Fruit fly (Drosophila melanogaster) whole organism, embryonic: ENCODE results near the gene CG17959.

Source experiments
- Atf3 ChIP-seq: fragments of 200-800 bp; sonication (Bioruptor generic); optimal IDR thresholded peaks from 3 replicates; lab custom pipeline; 2016; ENCODE audit warnings: missing biosample characterization, missing genetic modification characterization
- C15 ChIP-seq: fragments of 200-800 bp; sonication (Bioruptor generic); IDR thresholded peaks from 3 replicates; pipeline ENCODE4 v1.3.6; 2022; ENCODE audit warnings: missing biosample characterization, missing genetic modification characterization
- CG10979 ChIP-seq: fragments of 200-800 bp; sonication (Bioruptor generic); optimal IDR thresholded peaks from 2 replicates; lab custom pipeline; 2018; ENCODE audit warnings: missing biosample characterization, mild to moderate bottlenecking, missing genetic modification characterization, moderate library complexity
- CG11695 ChIP-seq: fragments of 200-800 bp; sonication (Bioruptor generic); IDR thresholded peaks from 3 replicates; pipeline ENCODE4 v1.3.6; 2022; ENCODE audit warnings: missing biosample characterization, missing genetic modification characterization
- CG1233 ChIP-seq: fragments of 200-800 bp; sonication (Bioruptor generic); optimal IDR thresholded peaks from 4 replicates; lab custom pipeline; 2018; ENCODE audit warnings: missing biosample characterization, mild to moderate bottlenecking, missing genetic modification characterization
- CG12744 ChIP-seq: fragments of 200-800 bp; sonication (Bioruptor generic); optimal IDR thresholded peaks from 2 replicates; lab custom pipeline; 2016; ENCODE audit warnings: missing biosample characterization, missing genetic modification characterization
- CG13775 ChIP-seq: fragments of 200-800 bp; sonication (Bioruptor generic); optimal IDR thresholded peaks from 3 replicates; lab custom pipeline; 2017; ENCODE audit warnings: missing biosample characterization, mild to moderate bottlenecking, missing genetic modification characterization
- CG15696 ChIP-seq: fragments of 200-800 bp; sonication (Bioruptor generic); optimal IDR thresholded peaks from 2 replicates; lab custom pipeline; 2019; ENCODE audit warnings: missing biosample characterization, mild to moderate bottlenecking, missing genetic modification characterization, moderate library complexity
- CG2202 ChIP-seq: fragments of 200-800 bp; sonication (Bioruptor generic); optimal IDR thresholded peaks from 2 replicates; lab custom pipeline; 2018; ENCODE audit warnings: missing biosample characterization, mild to moderate bottlenecking, missing genetic modification characterization
- CG2875 ChIP-seq: fragments of 200-800 bp; sonication (Bioruptor generic); optimal IDR thresholded peaks from 2 replicates; lab custom pipeline; 2017; ENCODE audit warnings: missing biosample characterization, mild to moderate bottlenecking, missing genetic modification characterization, missing genetic modification reagents
- CG30431 ChIP-seq: fragments of 200-800 bp; sonication (Bioruptor generic); optimal IDR thresholded peaks from 2 replicates; lab custom pipeline; 2017; ENCODE audit warnings: missing biosample characterization, missing genetic modification characterization
- CG33557 ChIP-seq: fragments of 200-800 bp; sonication (Bioruptor generic); optimal IDR thresholded peaks from 2 replicates; lab custom pipeline; 2019; ENCODE audit warnings: missing biosample characterization, mild to moderate bottlenecking, missing genetic modification characterization, moderate library complexity
- CG6689 ChIP-seq: fragments of 200-800 bp; sonication (Bioruptor generic); IDR thresholded peaks from 2 replicates; pipeline ENCODE4 v1.3.6; 2022; ENCODE audit warnings: missing biosample characterization, missing genetic modification characterization
- CG7372 ChIP-seq: fragments of 200-800 bp; sonication (Bioruptor generic); IDR thresholded peaks from 2 replicates; pipeline ENCODE4 v1.3.6; 2022; ENCODE audit warnings: missing biosample characterization, missing genetic modification characterization
- CG7556 ChIP-seq: fragments of 200-800 bp; sonication (Bioruptor generic); optimal IDR thresholded peaks from 2 replicates; lab custom pipeline; 2017; ENCODE audit warnings: missing biosample characterization, mild to moderate bottlenecking, missing genetic modification characterization
- CG7745 ChIP-seq: fragments of 200-800 bp; sonication (Bioruptor generic); optimal IDR thresholded peaks from 2 replicates; lab custom pipeline; 2018; ENCODE audit warnings: missing biosample characterization, mild to moderate bottlenecking, missing genetic modification characterization, moderate library complexity
- CG7839 ChIP-seq: fragments of 200-800 bp; sonication (Bioruptor generic); optimal IDR thresholded peaks from 3 replicates; lab custom pipeline; 2018; ENCODE audit warnings: missing biosample characterization, mild to moderate bottlenecking, missing genetic modification characterization, moderate library complexity
- CG8089 ChIP-seq: fragments of 200-800 bp; sonication (Bioruptor generic); optimal IDR thresholded peaks from 3 replicates; lab custom pipeline; 2016; ENCODE audit warnings: missing biosample characterization, missing genetic modification characterization
- CG8290 ChIP-seq, 3 experiments: fragments of 200-800 bp; sonication (Bioruptor generic); optimal IDR thresholded peaks; 2 replicates each; lab custom pipeline; 2016 to 2019; ENCODE audit warnings: missing biosample characterization in 3 of 3, missing genetic modification characterization in 3 of 3, mild to moderate bottlenecking in 2 of 3, moderate library complexity in 1 of 3
- CG8388 ChIP-seq: fragments of 200-800 bp; sonication (Bioruptor generic); optimal IDR thresholded peaks from 2 replicates; lab custom pipeline; 2019; ENCODE audit warnings: missing biosample characterization, mild to moderate bottlenecking, missing genetic modification characterization, moderate library complexity
- CG8478 ChIP-seq: fragments of >200 bp; optimal IDR thresholded peaks from 2 replicates; lab custom pipeline; 2018
- Camta ChIP-seq: fragments of 200-800 bp; sonication (Bioruptor generic); optimal IDR thresholded peaks from 2 replicates; lab custom pipeline; 2016; ENCODE audit warnings: missing biosample characterization, missing genetic modification characterization
- D ChIP-seq, 2 experiments: fragments of 200-800 bp in 1 of 2; fragments of >200 bp in 1 of 2; sonication (Bioruptor generic) in 1 of 2; optimal IDR thresholded peaks; 2 replicates in 1 of 2; 3 replicates in 1 of 2; lab custom pipeline; 2017; ENCODE audit warnings: mild to moderate bottlenecking in 1 of 2, missing biosample characterization in 1 of 2, missing genetic modification characterization in 1 of 2, missing genetic modification reagents in 1 of 2
- Dfd ChIP-seq, 2 experiments: fragments of >200 bp; optimal IDR thresholded peaks; 2 replicates each; lab custom pipeline; 2017; ENCODE audit warnings: missing biosample characterization in 2 of 2, missing genetic modification characterization in 2 of 2
- Hr78 ChIP-seq, 2 experiments: fragments of 200-800 bp in 1 of 2; fragments of >200 bp in 1 of 2; sonication (Bioruptor generic) in 1 of 2; optimal IDR thresholded peaks; 2 replicates each; lab custom pipeline; 2017 to 2019; ENCODE audit warnings: missing biosample characterization in 2 of 2, missing genetic modification characterization in 2 of 2, mild to moderate bottlenecking in 1 of 2, moderate library complexity in 1 of 2
- Kr ChIP-seq: fragments of 200-800 bp; sonication (Bioruptor generic); optimal IDR thresholded peaks from 2 replicates; lab custom pipeline; 2017; ENCODE audit warnings: missing biosample characterization, mild to moderate bottlenecking, missing genetic modification characterization
- NC2β ChIP-seq: fragments of 200-800 bp; sonication (Bioruptor generic); optimal IDR thresholded peaks from 2 replicates; lab custom pipeline; 2016; ENCODE audit warnings: missing biosample characterization, missing genetic modification characterization
- Nf-YA ChIP-seq: fragments of 200-800 bp; sonication (Bioruptor generic); IDR thresholded peaks from 2 replicates; pipeline ENCODE4 v1.3.6; 2022; ENCODE audit warnings: missing biosample characterization, missing genetic modification characterization
- Optix ChIP-seq: fragments of 200-800 bp; sonication (Bioruptor generic); IDR thresholded peaks from 3 replicates; pipeline ENCODE4 v1.3.6; 2022; ENCODE audit warnings: missing biosample characterization, missing genetic modification characterization
- Sox100B ChIP-seq: fragments of 200-800 bp; sonication (Bioruptor generic); optimal IDR thresholded peaks from 3 replicates; lab custom pipeline; 2018; ENCODE audit warnings: missing biosample characterization, mild to moderate bottlenecking, missing genetic modification characterization
- Stat92E ChIP-seq, 3 experiments: fragments of >200 bp in 2 of 3; fragments of 200-800 bp in 1 of 3; sonication (Bioruptor generic) in 1 of 3; optimal IDR thresholded peaks; 2 replicates each; lab custom pipeline; 2017 to 2019; ENCODE audit warnings: missing biosample characterization in 3 of 3, missing genetic modification characterization in 3 of 3, mild to moderate bottlenecking in 1 of 3, moderate library complexity in 1 of 3
- Trl ChIP-seq, 3 experiments: fragments of >200 bp in 2 of 3; fragments of 200-800 bp in 1 of 3; sonication (Bioruptor generic) in 1 of 3; optimal IDR thresholded peaks; 2 replicates in 1 of 3; 3 replicates in 2 of 3; lab custom pipeline; 2016 to 2017; ENCODE audit warnings: missing biosample characterization in 1 of 3, missing genetic modification characterization in 1 of 3
- Xrp1 ChIP-seq: fragments of 200-800 bp; sonication (Bioruptor generic); IDR thresholded peaks from 2 replicates; pipeline ENCODE4 v1.3.6; 2022; ENCODE audit warnings: missing biosample characterization, missing genetic modification characterization
- abd-A ChIP-seq: fragments of 200-800 bp; sonication (Bioruptor generic); optimal IDR thresholded peaks from 3 replicates; lab custom pipeline; 2019; ENCODE audit warnings: missing biosample characterization, mild to moderate bottlenecking, missing genetic modification characterization, moderate library complexity
- ara ChIP-seq: fragments of 200-800 bp; sonication (Bioruptor generic); IDR thresholded peaks from 2 replicates; pipeline ENCODE4 v1.3.6; 2022; ENCODE audit warnings: missing biosample characterization, missing genetic modification characterization
- az2 ChIP-seq: fragments of 200-800 bp; sonication (Bioruptor generic); optimal IDR thresholded peaks from 3 replicates; lab custom pipeline; 2016; ENCODE audit warnings: missing biosample characterization, missing genetic modification characterization
- chm ChIP-seq: fragments of 200-800 bp; sonication (Bioruptor generic); IDR thresholded peaks from 2 replicates; pipeline ENCODE4 v1.3.6; 2022; ENCODE audit warnings: missing biosample characterization, missing genetic modification characterization
- ci ChIP-seq: fragments of 200-800 bp; sonication (Bioruptor generic); IDR thresholded peaks from 3 replicates; pipeline ENCODE4 v1.3.6; 2022; ENCODE audit warnings: missing biosample characterization, missing genetic modification characterization
- croc ChIP-seq: fragments of 200-800 bp; sonication (Bioruptor generic); conservative IDR thresholded peaks from 3 replicates; pipeline ENCODE4 v1.3.6; 2022; ENCODE audit warnings: missing biosample characterization, missing genetic modification characterization
- danr ChIP-seq: fragments of 200-800 bp; sonication (Bioruptor generic); IDR thresholded peaks from 2 replicates; pipeline ENCODE4 v1.3.6; 2022; ENCODE audit warnings: missing biosample characterization, missing genetic modification characterization
- fd96Cb ChIP-seq: fragments of 200-800 bp; sonication (Bioruptor generic); optimal IDR thresholded peaks from 2 replicates; lab custom pipeline; 2018; ENCODE audit warnings: missing biosample characterization, mild to moderate bottlenecking, missing genetic modification characterization, moderate library complexity
- gem ChIP-seq: fragments of 200-800 bp; sonication (Bioruptor generic); optimal IDR thresholded peaks from 2 replicates; lab custom pipeline; 2019; ENCODE audit warnings: missing biosample characterization, mild to moderate bottlenecking, missing genetic modification characterization, moderate library complexity
- kah ChIP-seq: fragments of 200-800 bp; sonication (Bioruptor generic); optimal IDR thresholded peaks from 2 replicates; lab custom pipeline; 2018; ENCODE audit warnings: missing biosample characterization, mild to moderate bottlenecking, missing genetic modification characterization
- lola ChIP-seq, 3 experiments: fragments of >200 bp in 2 of 3; fragments of 200-800 bp in 1 of 3; sonication (Bioruptor generic) in 1 of 3; optimal IDR thresholded peaks; 2 replicates each; lab custom pipeline; 2017 to 2019; ENCODE audit warnings: missing biosample characterization in 3 of 3, missing genetic modification characterization in 3 of 3, mild to moderate bottlenecking in 1 of 3, moderate library complexity in 1 of 3
- sc ChIP-seq, 3 experiments: fragments of >200 bp in 2 of 3; fragments of 200-800 bp in 1 of 3; sonication (Bioruptor generic) in 1 of 3; optimal IDR thresholded peaks; 2 replicates in 2 of 3; 3 replicates in 1 of 3; lab custom pipeline; 2017; ENCODE audit warnings: mild to moderate bottlenecking in 1 of 3, missing biosample characterization in 1 of 3, missing genetic modification characterization in 1 of 3, missing genetic modification reagents in 1 of 3
- twi ChIP-seq: fragments of 200-800 bp; optimal IDR thresholded peaks from 2 replicates; lab custom pipeline; 2019; ENCODE audit warnings: missing biosample characterization, mild to moderate bottlenecking, missing genetic modification characterization, moderate library complexity

Gene CG17959

dm6 chrX:2984902-2985772 is 38.2 kb downstream of the CG17959 start (continued):
- TF ChIP-seq Sox100B (GFP tag; lab: Kevin White, UChicago) = peak; percentile 4
- peak; percentile 1 for TF ChIP-seq CG8089 (GFP tag; lab: Kevin White, UChicago)
- TF ChIP-seq CG33557 = peak; percentile 62
- TF ChIP-seq danr (GFP tag; lab: Robert Waterston, UW) = no peak
- TF ChIP-seq CG1233 (GFP tag; lab: Kevin White, UChicago) = peak; percentile 44
- peak; percentile 21 for TF ChIP-seq CG8290 (GFP tag; optimal IDR thresholded peaks at IDR 0.05; lab: Kevin White, UChicago)
- TF ChIP-seq CG8290 (tag; optimal IDR thresholded peaks at IDR 0.05; lab: Kevin White, UChicago) = no peak
- TF ChIP-seq ara (GFP tag; lab: Robert Waterston, UW) = peak; percentile 79
- peak; percentile 27; the same call in 1 of the 2 replicates for TF ChIP-seq chm (GFP tag; lab: Robert Waterston, UW)
- peak; percentile 48 for TF ChIP-seq CG7839 (tag; lab: Kevin White, UChicago)
- TF ChIP-seq D (optimal IDR thresholded peaks at IDR 0.05; lab: Kevin White, UChicago) = no peak
- peak; percentile 60 for TF ChIP-seq D (GFP tag; optimal IDR thresholded peaks at IDR 0.05; lab: Kevin White, UChicago)
- TF ChIP-seq CG30431 = peak; percentile 31
- peak; percentile 81 for TF ChIP-seq Xrp1 (GFP tag; lab: Robert Waterston, UW)
- TF ChIP-seq croc (GFP tag; lab: Robert Waterston, UW) = peak; percentile 49
- no peak for TF ChIP-seq CG8478 (lab: Kevin White, UChicago)
- no peak for TF ChIP-seq Atf3 (GFP tag; lab: Kevin White, UChicago)
- peak; percentile 14; the same call in 1 of the 3 replicates for TF ChIP-seq CG11695 (GFP tag; lab: Robert Waterston, UW)
- TF ChIP-seq CG7745 (tag; lab: Kevin White, UChicago) = peak; percentile 50
- TF ChIP-seq sc (optimal IDR thresholded peaks at IDR 0.05; lab: Kevin White, UChicago) = no peak
- TF ChIP-seq sc (GFP tag; optimal IDR thresholded peaks at IDR 0.05; lab: Kevin White, UChicago) = peak; percentile 14
- TF ChIP-seq Stat92E (GFP tag; optimal IDR thresholded peaks at IDR 0.05; lab: Kevin White, UChicago) = peak in 1 of 3 experiments; percentile 49
- TF ChIP-seq Trl (optimal IDR thresholded peaks at IDR 0.05; lab: Kevin White, UChicago) = no peak
- peak; percentile 61 for TF ChIP-seq Trl (GFP tag; optimal IDR thresholded peaks at IDR 0.05; lab: Kevin White, UChicago)
- TF ChIP-seq gem (tag; lab: Kevin White, UChicago) = peak; percentile 79
- peak in 1 of 3 experiments; percentile 87 for TF ChIP-seq lola (GFP tag; optimal IDR thresholded peaks at IDR 0.05; lab: Kevin White, UChicago)
- TF ChIP-seq Hr78 (GFP tag; optimal IDR thresholded peaks at IDR 0.05; lab: Kevin White, UChicago) = no peak
- TF ChIP-seq Dfd (GFP tag; optimal IDR thresholded peaks at IDR 0.05; lab: Kevin White, UChicago) = no peak
- TF ChIP-seq Nf-YA (GFP tag; lab: Robert Waterston, UW) = no peak
- TF ChIP-seq CG2875 (GFP tag; lab: Kevin White, UChicago) = no peak
- TF ChIP-seq CG6689 (GFP tag; lab: Robert Waterston, UW) = peak; percentile 45; the same call in 1 of the 2 replicates
- TF ChIP-seq CG2202 (tag; lab: Kevin White, UChicago) = peak; percentile 49
- TF ChIP-seq CG15696 (tag; lab: Kevin White, UChicago) = peak; percentile 97
- TF ChIP-seq CG7556 (GFP tag; lab: Kevin White, UChicago) = peak; percentile 49
- peak; percentile 49 for TF ChIP-seq az2 (GFP tag; lab: Kevin White, UChicago)
- TF ChIP-seq Kr (GFP tag; lab: Kevin White, UChicago) = peak; percentile 75
- peak; percentile 52 for TF ChIP-seq fd96Cb (tag; lab: Kevin White, UChicago)
- TF ChIP-seq abd-A = no peak
- peak; percentile 7; the same call in 1 of the 3 replicates for TF ChIP-seq ci
- no peak for TF ChIP-seq Optix (GFP tag; lab: Robert Waterston, UW)
- no peak for TF ChIP-seq kah (GFP tag; lab: Kevin White, UChicago)
- no peak for TF ChIP-seq CG7372 (GFP tag; lab: Robert Waterston, UW)
- TF ChIP-seq CG10979 = peak; percentile 86
- TF ChIP-seq C15 (GFP tag; lab: Robert Waterston, UW) = no peak
- TF ChIP-seq CG12744 (GFP tag; lab: Kevin White, UChicago) = peak; percentile 37
- TF ChIP-seq Camta = peak; percentile 37
- peak; percentile 66 for TF ChIP-seq CG13775 (GFP tag; lab: Kevin White, UChicago)
- peak; percentile 33 for TF ChIP-seq NC2β (GFP tag; lab: Kevin White, UChicago)
- TF ChIP-seq CG8388 = peak; percentile 43
- TF ChIP-seq twi (tag; lab: Kevin White, UChicago) = peak; percentile 50
